Worm (Caenorhabditis elegans) whole organism, L4 larva: ENCODE data around the gene T20D4.3.

Source experiments
- F37D6.2 ChIP-seq: sonication (generic microtip); optimal IDR thresholded peaks from 2 replicates; lab custom pipeline; 2016; ENCODE audit warnings: mild to moderate bottlenecking, missing genetic modification characterization, missing compliant biosample characterization
- F44E2.7 ChIP-seq: fragments of 200-800 bp; sonication (Bioruptor generic); IDR thresholded peaks from 2 replicates; pipeline ENCODE4 v2.1.2; 2022; ENCODE audit warnings: missing genetic modification characterization, missing compliant biosample characterization
- F49E8.2 ChIP-seq: sonication (generic microtip); optimal IDR thresholded peaks from 2 replicates; lab custom pipeline; 2016; ENCODE audit warnings: missing compliant biosample characterization, mild to moderate bottlenecking, missing genetic modification characterization, borderline replicate concordance
- Y105C5A.15 ChIP-seq: fragments of 200-800 bp; sonication (Bioruptor generic); IDR thresholded peaks from 2 replicates; pipeline ENCODE4 v1.3.6; 2022; ENCODE audit warnings: missing genetic modification characterization, missing compliant biosample characterization
- Y75B8A.6 ChIP-seq: fragments of 200-800 bp; sonication (Bioruptor generic); IDR thresholded peaks from 2 replicates; pipeline ENCODE4 v1.3.6; 2022; ENCODE audit warnings: missing genetic modification reagents, missing genetic modification characterization, missing compliant biosample characterization
- ZK546.5 ChIP-seq, 2 experiments: sonication (generic microtip); optimal IDR thresholded peaks; 2 replicates each; lab custom pipeline; 2017; ENCODE audit warnings: missing biosample characterization in 2 of 2, missing genetic modification characterization in 2 of 2
- aha-1 ChIP-seq: fragments of 150-350 bp; peaks from one replicate; lab custom pipeline; 2014; ENCODE audit warnings: missing biosample characterization, missing genetic modification characterization
- arid-1 ChIP-seq: fragments of 200-800 bp; sonication (Bioruptor generic); conservative IDR thresholded peaks from 2 replicates; pipeline ENCODE4 v1.3.6; 2022; ENCODE audit warnings: missing genetic modification reagents, missing genetic modification characterization, missing compliant biosample characterization
- ceh-28 ChIP-seq: fragments of 150-350 bp; optimal IDR thresholded peaks from 2 replicates; lab custom pipeline; 2014; ENCODE audit warnings: missing biosample characterization, missing genetic modification reagents, missing genetic modification characterization
- ceh-32 ChIP-seq: sonication (generic microtip); optimal IDR thresholded peaks from 2 replicates; lab custom pipeline; 2016; ENCODE audit warnings: mild to moderate bottlenecking, missing genetic modification characterization, missing compliant biosample characterization; ENCODE audit not compliant: poor library complexity
- ceh-62 ChIP-seq: sonication (generic microtip); optimal IDR thresholded peaks from 2 replicates; lab custom pipeline; 2017; ENCODE audit warnings: missing biosample characterization, missing genetic modification characterization
- ceh-82 ChIP-seq: sonication (generic microtip); optimal IDR thresholded peaks from 2 replicates; lab custom pipeline; 2017; ENCODE audit warnings: missing biosample characterization, missing genetic modification characterization
- daf-8 ChIP-seq: fragments of 200-800 bp; sonication (Bioruptor generic); IDR thresholded peaks from 2 replicates; pipeline ENCODE4 v1.3.6; 2022; ENCODE audit warnings: missing genetic modification characterization, missing compliant biosample characterization
- dmd-8 ChIP-seq: fragments of 200-800 bp; sonication (Bioruptor generic); IDR thresholded peaks from 2 replicates; pipeline ENCODE4 v1.3.6; 2022; ENCODE audit warnings: missing genetic modification characterization, missing compliant biosample characterization
- dmd-9 ChIP-seq: fragments of 200-800 bp; sonication (Bioruptor generic); IDR thresholded peaks from 2 replicates; pipeline ENCODE4 v1.3.6; 2022; ENCODE audit warnings: missing genetic modification reagents, missing genetic modification characterization, missing compliant biosample characterization
- duxl-1 ChIP-seq: sonication (generic microtip); optimal IDR thresholded peaks from 2 replicates; lab custom pipeline; 2016; ENCODE audit warnings: mild to moderate bottlenecking, missing genetic modification characterization, moderate library complexity, missing compliant biosample characterization; ENCODE audit not compliant: poor library complexity
- egl-27 ChIP-seq: sonication (generic microtip); optimal IDR thresholded peaks from 3 replicates; lab custom pipeline; 2017; ENCODE audit warnings: missing biosample characterization, missing genetic modification reagents, missing genetic modification characterization
- egl-43 ChIP-seq: fragments of 200-800 bp; sonication (Bioruptor generic); IDR thresholded peaks from 2 replicates; pipeline ENCODE4 v1.3.6; 2022; ENCODE audit warnings: missing genetic modification reagents, missing genetic modification characterization, missing compliant biosample characterization
- fkh-10 ChIP-seq: fragments of 150-350 bp; optimal IDR thresholded peaks from 2 replicates; lab custom pipeline; 2014; ENCODE audit warnings: missing biosample characterization, missing genetic modification reagents, missing genetic modification characterization
- fos-1 ChIP-seq: fragments of 150-350 bp; optimal IDR thresholded peaks from 2 replicates; lab custom pipeline; 2014; ENCODE audit warnings: missing biosample characterization, missing genetic modification characterization
- hlh-30 ChIP-seq: sonication (generic microtip); optimal IDR thresholded peaks from 2 replicates; lab custom pipeline; 2017; ENCODE audit warnings: antibody characterized with exemption, mild to moderate bottlenecking, missing genetic modification characterization, missing compliant biosample characterization; ENCODE audit not compliant: insufficient read depth
- hmg-1.1 ChIP-seq: fragments of 200-800 bp; sonication (Bioruptor generic); IDR thresholded peaks from 2 replicates; pipeline ENCODE4 v1.3.6; 2022; ENCODE audit warnings: missing genetic modification reagents, missing genetic modification characterization, missing compliant biosample characterization
- lim-7 ChIP-seq: fragments of 200-800 bp; sonication (Bioruptor generic); IDR thresholded peaks from 2 replicates; pipeline ENCODE4 v1.3.6; 2022; ENCODE audit warnings: missing genetic modification characterization, missing compliant biosample characterization
- lin-15B ChIP-seq: fragments of 150-350 bp; sonication (generic microtip); optimal IDR thresholded peaks from 3 replicates; lab custom pipeline; 2014; ENCODE audit warnings: missing biosample characterization, missing genetic modification characterization
- lin-39 ChIP-seq: fragments of 150-350 bp; optimal IDR thresholded peaks from 2 replicates; lab custom pipeline; 2014; ENCODE audit warnings: missing biosample characterization, missing genetic modification reagents, missing genetic modification characterization
- madf-5 ChIP-seq, 2 experiments: fragments of 200-800 bp; sonication (Bioruptor generic); IDR thresholded peaks; 2 replicates each; pipeline ENCODE4 v1.3.6; 2022; ENCODE audit warnings: missing compliant biosample characterization in 2 of 2, missing genetic modification characterization in 2 of 2
- mdl-1 ChIP-seq, 2 experiments: fragments of 150-350 bp in 1 of 2; sonication (generic microtip) in 1 of 2; optimal IDR thresholded peaks; 2 replicates each; lab custom pipeline; 2014 to 2017; ENCODE audit warnings: missing biosample characterization in 2 of 2, missing genetic modification characterization in 2 of 2
- nhr-10 ChIP-seq: fragments of 150-350 bp; optimal IDR thresholded peaks from 2 replicates; lab custom pipeline; 2014; ENCODE audit warnings: missing biosample characterization, missing genetic modification characterization
- nhr-102 ChIP-seq: sonication (generic microtip); optimal IDR thresholded peaks from 2 replicates; lab custom pipeline; 2016; ENCODE audit warnings: mild to moderate bottlenecking, missing genetic modification characterization, moderate library complexity, missing compliant biosample characterization
- nhr-11 ChIP-seq: fragments of 150-350 bp; optimal IDR thresholded peaks from 2 replicates; lab custom pipeline; 2014; ENCODE audit warnings: missing biosample characterization, missing genetic modification characterization
- nhr-41 ChIP-seq: fragments of 200-800 bp; sonication (Bioruptor generic); IDR thresholded peaks from 2 replicates; pipeline ENCODE4 v1.3.6; 2022; ENCODE audit warnings: missing genetic modification reagents, missing genetic modification characterization, missing compliant biosample characterization
- nhr-6 ChIP-seq: fragments of 150-350 bp; optimal IDR thresholded peaks from 2 replicates; lab custom pipeline; 2014; ENCODE audit warnings: missing biosample characterization, missing genetic modification characterization
- nhr-76 ChIP-seq: fragments of 150-350 bp; optimal IDR thresholded peaks from 2 replicates; lab custom pipeline; 2014; ENCODE audit warnings: missing biosample characterization, missing genetic modification characterization
- nhr-77 ChIP-seq: fragments of 150-350 bp; optimal IDR thresholded peaks from 2 replicates; lab custom pipeline; 2014; ENCODE audit warnings: missing biosample characterization, missing genetic modification characterization
- php-3 ChIP-seq: fragments of 200-800 bp; sonication (Bioruptor generic); IDR thresholded peaks from 2 replicates; pipeline ENCODE4 v1.3.6; 2022; ENCODE audit warnings: missing genetic modification reagents, missing genetic modification characterization, missing compliant biosample characterization
- pqm-1 ChIP-seq: sonication (generic microtip); optimal IDR thresholded peaks from 2 replicates; lab custom pipeline; 2017; ENCODE audit warnings: missing biosample characterization, missing genetic modification characterization
- rbr-2 ChIP-seq: sonication (generic microtip); optimal IDR thresholded peaks from 2 replicates; lab custom pipeline; 2016; ENCODE audit warnings: missing genotype, missing genetic modification characterization, missing compliant biosample characterization
- snpc-1.2 ChIP-seq: fragments of 200-800 bp; sonication (Bioruptor generic); IDR thresholded peaks from 2 replicates; pipeline ENCODE4 v1.3.6; 2022; ENCODE audit warnings: missing genetic modification reagents, missing genetic modification characterization, missing compliant biosample characterization
- tag-97 ChIP-seq: fragments of 200-800 bp; sonication (Bioruptor generic); IDR thresholded peaks from 2 replicates; pipeline ENCODE4 v1.3.6; 2022; ENCODE audit warnings: missing genetic modification characterization, missing compliant biosample characterization
- tra-1 ChIP-seq: fragments of 200-800 bp; sonication (Bioruptor generic); IDR thresholded peaks from 2 replicates; pipeline ENCODE4 v1.3.6; 2022; ENCODE audit warnings: missing genetic modification reagents, missing genetic modification characterization, missing compliant biosample characterization
- unc-130 ChIP-seq: sonication (generic microtip); optimal IDR thresholded peaks from 2 replicates; lab custom pipeline; 2016; ENCODE audit warnings: missing genetic modification reagents, missing genetic modification characterization, missing compliant biosample characterization
- unc-62 ChIP-seq, 3 experiments: fragments of 150-350 bp in 1 of 3; sonication (generic microtip); optimal IDR thresholded peaks in 2 of 3; peaks in 1 of 3; 1 replicate in 1 of 3; 2 replicates in 2 of 3; lab custom pipeline; 2014 to 2017; ENCODE audit warnings: missing biosample characterization in 3 of 3, missing genetic modification characterization in 3 of 3, missing genetic modification reagents in 3 of 3, missing genotype in 1 of 3
- zfp-2 ChIP-seq: sonication (generic microtip); optimal IDR thresholded peaks from 2 replicates; lab custom pipeline; 2016; ENCODE audit warnings: mild to moderate bottlenecking, missing genetic modification characterization, missing compliant biosample characterization
- zip-11 ChIP-seq: fragments of 200-800 bp; sonication (Bioruptor generic); IDR thresholded peaks from 2 replicates; pipeline ENCODE4 v1.3.6; 2022; ENCODE audit warnings: missing genetic modification characterization, missing compliant biosample characterization
- ztf-7 ChIP-seq: fragments of 150-350 bp; optimal IDR thresholded peaks from 2 replicates; lab custom pipeline; 2014; ENCODE audit warnings: missing biosample characterization, missing genetic modification characterization

The T20D4.3 gene

DNA sequence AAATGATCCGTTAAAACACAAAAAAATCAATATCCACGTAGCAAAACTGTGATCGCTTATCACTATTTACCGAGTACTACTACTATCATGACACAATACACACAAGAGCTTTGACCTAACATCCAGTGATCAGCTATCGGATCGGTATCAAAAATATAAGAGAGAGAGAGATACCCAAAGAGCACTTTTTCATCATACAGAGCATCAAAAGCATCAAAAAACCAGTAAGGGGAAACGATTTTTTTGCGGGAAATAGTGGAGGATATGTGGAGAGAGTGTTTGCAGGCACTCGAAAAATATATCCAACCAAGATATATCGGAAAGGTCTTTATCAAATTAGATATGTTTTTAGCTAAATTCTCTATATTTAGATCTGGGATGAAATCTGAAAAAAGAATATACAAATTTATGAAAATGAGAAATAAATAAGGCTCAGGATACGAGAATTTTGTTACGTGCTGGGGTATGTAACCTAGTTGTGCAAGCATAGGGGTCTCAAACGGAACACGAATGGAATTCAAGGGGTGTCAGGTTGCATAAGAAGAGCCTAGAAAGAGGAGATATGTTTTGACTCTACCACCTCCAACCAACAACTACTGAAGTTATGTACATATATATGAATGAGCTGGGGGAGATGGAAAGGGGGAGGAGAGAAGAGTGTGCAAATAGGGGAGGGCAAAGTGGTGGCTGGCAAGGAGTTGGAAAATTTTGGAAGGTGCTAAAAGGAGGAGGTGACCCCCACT is 27.2 kb downstream of the T20D4.3 start:
- TF ChIP-seq dmd-9: no peak
- peak in 1 of 2 experiments; percentile 83 for TF ChIP-seq unc-62 (GFP tag; optimal IDR thresholded peaks at IDR 0.05 in 1 of 2; lab: Kevin White, UChicago)
- no peak for TF ChIP-seq unc-62 (tag; optimal IDR thresholded peaks at IDR 0.05; lab: Kevin White, UChicago)

DNA sequence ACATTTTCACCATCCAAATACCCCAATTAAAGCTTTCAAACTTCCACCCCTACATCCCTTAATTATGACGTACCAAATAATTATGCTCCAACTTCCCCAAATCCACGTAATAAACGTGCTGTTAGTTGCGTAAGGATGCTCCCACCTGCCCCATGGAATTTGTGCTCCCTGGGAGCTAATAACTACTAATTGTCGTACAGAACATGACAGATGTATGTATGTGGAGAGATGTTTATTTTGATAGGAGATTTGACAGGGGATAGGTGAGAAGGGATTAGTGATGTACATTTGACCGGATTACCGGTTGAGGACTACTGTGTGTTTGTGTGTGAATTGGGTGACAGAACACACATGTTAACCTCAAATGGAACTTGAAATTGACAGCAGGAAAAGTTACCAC is 31.8 kb downstream of the T20D4.3 start:
- TF ChIP-seq lin-39 (tag; lab: Kevin White, UChicago): no peak
- TF ChIP-seq nhr-41 (GFP tag; lab: Robert Waterston, UW): no peak
- no peak for TF ChIP-seq rbr-2 (tag; lab: Kevin White, UChicago)
- no peak for TF ChIP-seq F49E8.2
- TF ChIP-seq nhr-6 (tag; lab: Kevin White, UChicago): no peak
- TF ChIP-seq snpc-1.2 (GFP tag; lab: Robert Waterston, UW): no peak
- TF ChIP-seq zip-11 (GFP tag; lab: Robert Waterston, UW): no peak
- TF ChIP-seq ceh-28 (tag; lab: Kevin White, UChicago): no peak
- no peak for TF ChIP-seq pqm-1 (tag; lab: Kevin White, UChicago)
- no peak for TF ChIP-seq lin-15B (tag; lab: Kevin White, UChicago)
- TF ChIP-seq Y75B8A.6: no peak
- TF ChIP-seq nhr-10 (tag; lab: Kevin White, UChicago): no peak
- no peak for TF ChIP-seq aha-1
- TF ChIP-seq egl-43 (GFP tag; lab: Robert Waterston, UW): no peak
- no peak for TF ChIP-seq ceh-62 (tag; lab: Kevin White, UChicago)
- no peak for TF ChIP-seq dmd-8
- TF ChIP-seq unc-130 (GFP tag; lab: Kevin White, UChicago): no peak
- no peak for TF ChIP-seq F37D6.2 (tag; lab: Kevin White, UChicago)
- TF ChIP-seq mdl-1 (tag; optimal IDR thresholded peaks at IDR 0.05; lab: Kevin White, UChicago): no peak
- TF ChIP-seq ztf-7 (tag; lab: Kevin White, UChicago): no peak

DNA sequence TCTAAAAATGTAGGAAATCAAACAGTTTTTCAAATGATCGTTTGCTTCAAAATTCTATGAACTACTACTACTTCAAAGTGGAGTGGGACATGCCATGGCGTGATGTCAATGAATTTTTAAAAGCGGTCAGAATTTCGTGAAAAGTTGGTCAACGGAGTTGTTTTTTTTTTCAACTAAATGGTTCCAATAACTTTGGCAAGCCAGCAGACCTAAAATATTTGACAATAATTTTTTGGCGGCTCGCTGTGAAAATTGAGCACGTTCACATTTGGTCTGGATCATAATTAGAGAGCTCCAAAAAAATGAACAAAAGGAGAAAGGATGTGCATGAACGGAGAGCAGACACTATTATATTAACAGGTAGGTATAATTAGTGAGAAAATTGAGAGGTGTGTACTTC is 32.3 kb downstream of the T20D4.3 start:
- TF ChIP-seq nhr-77 (tag; lab: Kevin White, UChicago) (no peak), egl-27 (tag; lab: Kevin White, UChicago) (no peak), unc-62 (GFP tag; optimal IDR thresholded peaks at IDR 0.05 in 1 of 2; lab: Kevin White, UChicago) (peak in 1 of 2 experiments; percentile 91), unc-62 (tag; optimal IDR thresholded peaks at IDR 0.05; lab: Kevin White, UChicago) (no peak), unc-130 (GFP tag; lab: Kevin White, UChicago) (no peak), ceh-82 (tag; lab: Kevin White, UChicago) (no peak), nhr-76 (tag; lab: Kevin White, UChicago) (no peak), ceh-28 (tag; lab: Kevin White, UChicago) (no peak), hmg-1.1 (GFP tag; lab: Robert Waterston, UW) (no peak), aha-1 (peak; percentile 70), zfp-2 (tag; lab: Kevin White, UChicago) (no peak), ZK546.5 (tag; optimal IDR thresholded peaks at IDR 0.05; lab: Kevin White, UChicago) (no peak), Y105C5A.15 (no peak), fos-1 (tag; lab: Kevin White, UChicago) (no peak)

DNA sequence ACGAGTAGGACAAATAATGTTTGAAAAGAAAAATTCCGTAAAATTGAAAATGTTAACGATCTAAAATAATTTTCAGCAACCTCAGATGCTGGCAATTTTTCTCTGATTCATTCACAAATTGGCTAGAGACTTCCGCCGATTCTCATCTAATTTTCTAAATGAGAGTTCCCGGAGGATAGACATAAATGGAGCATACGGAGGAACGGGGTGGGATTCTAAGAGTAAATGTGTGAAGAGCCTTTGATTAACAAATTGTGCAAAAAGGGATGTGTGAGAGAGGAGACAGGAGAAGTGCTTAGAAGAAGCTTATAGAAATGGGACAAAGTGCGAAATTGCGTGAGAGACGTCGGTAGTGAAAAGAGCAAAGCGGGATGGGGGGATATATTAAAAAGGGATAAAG is 33.6 kb downstream of the T20D4.3 start:
- TF ChIP-seq nhr-102 (tag; lab: Kevin White, UChicago) (no peak), fkh-10 (GFP tag; lab: Kevin White, UChicago) (peak; percentile 21), ZK546.5 (tag; optimal IDR thresholded peaks at IDR 0.05; lab: Kevin White, UChicago) (no peak), madf-5 (GFP tag; IDR thresholded peaks at IDR 0.05; lab: Robert Waterston, UW) (no peak), tra-1 (no peak), ceh-82 (tag; lab: Kevin White, UChicago) (no peak), ceh-32 (tag; lab: Kevin White, UChicago) (no peak), F44E2.7 (GFP tag; lab: Robert Waterston, UW) (no peak), duxl-1 (tag; lab: Kevin White, UChicago) (no peak), daf-8 (GFP tag; lab: Robert Waterston, UW) (no peak), php-3 (GFP tag; lab: Robert Waterston, UW) (no peak), unc-62 (GFP tag; optimal IDR thresholded peaks at IDR 0.05 in 1 of 2; lab: Kevin White, UChicago) (peak in 1 of 2 experiments; percentile 10), unc-62 (tag; optimal IDR thresholded peaks at IDR 0.05; lab: Kevin White, UChicago) (no peak), hlh-30 (tag; lab: Kevin White, UChicago) (no peak), tag-97 (GFP tag; lab: Robert Waterston, UW) (no peak), lim-7 (GFP tag; lab: Robert Waterston, UW) (no peak), arid-1 (no peak), nhr-11 (tag; lab: Kevin White, UChicago) (no peak)
